Worm (Caenorhabditis elegans) whole organism, L3 larva: ENCODE data around the gene fax-1.

Experiments used
- ZK546.5 ChIP-seq: sonication (generic microtip); optimal IDR thresholded peaks from 2 replicates; lab custom pipeline; 2017; ENCODE audit warnings: missing biosample characterization, missing genetic modification characterization
- aly-2 ChIP-seq: fragments of 150-350 bp; optimal IDR thresholded peaks from 2 replicates; lab custom pipeline; 2014; ENCODE audit warnings: missing biosample characterization, missing genetic modification characterization
- ama-1 ChIP-seq: fragments of 150-350 bp; optimal IDR thresholded peaks from 2 replicates; lab custom pipeline; 2018
- eor-1 ChIP-seq, 2 experiments: fragments of 150-350 bp; optimal IDR thresholded peaks; 2 replicates each; lab custom pipeline; 2014 to 2018; ENCODE audit warnings: missing biosample characterization in 2 of 2, missing genetic modification characterization in 2 of 2
- fos-1 ChIP-seq: fragments of 150-350 bp; optimal IDR thresholded peaks from 2 replicates; lab custom pipeline; 2014; ENCODE audit warnings: missing biosample characterization, missing genetic modification characterization
- jun-1 ChIP-seq: fragments of 150-350 bp; optimal IDR thresholded peaks from 2 replicates; lab custom pipeline; 2014; ENCODE audit warnings: missing biosample characterization, missing genetic modification reagents, missing genetic modification characterization
- lin-15B ChIP-seq: fragments of 150-350 bp; optimal IDR thresholded peaks from 2 replicates; lab custom pipeline; 2014; ENCODE audit warnings: missing biosample characterization, missing genetic modification characterization
- nhr-23 ChIP-seq: fragments of 150-350 bp; optimal IDR thresholded peaks from 2 replicates; lab custom pipeline; 2014; ENCODE audit warnings: missing biosample characterization, missing genetic modification reagents, missing genetic modification characterization
- pqm-1 ChIP-seq: fragments of 150-350 bp; optimal IDR thresholded peaks from 2 replicates; lab custom pipeline; 2017; ENCODE audit warnings: missing biosample characterization, missing genetic modification characterization, inconsistent platforms
- skn-1 ChIP-seq: fragments of 150-350 bp; optimal IDR thresholded peaks from 2 replicates; lab custom pipeline; 2014; ENCODE audit warnings: missing biosample characterization, missing genetic modification characterization
- tbx-2 ChIP-seq: sonication (generic microtip); optimal IDR thresholded peaks from 2 replicates; lab custom pipeline; 2016; ENCODE audit warnings: mild to moderate bottlenecking, missing genetic modification characterization, missing compliant biosample characterization
- ztf-4 ChIP-seq: fragments of 150-350 bp; optimal IDR thresholded peaks from 2 replicates; lab custom pipeline; 2014; ENCODE audit warnings: missing biosample characterization, missing genetic modification characterization

- TF ChIP-seq tbx-2 (tag; lab: Kevin White, UChicago) (no peak), ztf-4 (no peak), fos-1 (tag; lab: Kevin White, UChicago) (no peak), ama-1 (no peak), eor-1 (tag; optimal IDR thresholded peaks at IDR 0.05; lab: Kevin White, UChicago) (no peak), pqm-1 (no peak), nhr-23 (tag; lab: Kevin White, UChicago) (no peak), ZK546.5 (tag; lab: Kevin White, UChicago) (no peak), aly-2 (tag; lab: Kevin White, UChicago) (no peak), jun-1 (tag; lab: Kevin White, UChicago) (no peak), lin-15B (tag; lab: Kevin White, UChicago) (no peak), skn-1 (tag; lab: Kevin White, UChicago) (no peak)
These were observed 5.6 kb upstream of the fax-1 start, which contains the start of gene F28B4.1 for ce11 chrX:3204778-3205177.
